Worm (Caenorhabditis elegans): ENCODE data around the gene F10G7.5.

F10G7.5 gene

ce11 chrII:4665359-4665758, 27.9 kb upstream of the F10G7.5 start, which contains the start of gene T05A7.11:
T05A7.11 (minus strand) TSS chrII:4665459.
- TF ChIP-seq pqm-1 (tag; optimal IDR thresholded peaks at IDR 0.05) (no peak), hlh-13 (GFP tag; optimal IDR thresholded peaks at IDR 0.05) (no peak), syd-9 (tag; optimal IDR thresholded peaks at IDR 0.05) (no peak), K09A11.1 (tag; optimal IDR thresholded peaks at IDR 0.05; ENCODE audit: insufficient read depth) (no peak), ceh-14 (tag; optimal IDR thresholded peaks at IDR 0.05) (no peak), nfya-1 (tag; optimal IDR thresholded peaks at IDR 0.05) (no peak), K02D7.2 (tag; optimal IDR thresholded peaks at IDR 0.05) (no peak), F13H6.1 (tag; optimal IDR thresholded peaks at IDR 0.05) (no peak), sdc-2 (tag; optimal IDR thresholded peaks at IDR 0.05) (no peak), sox-4 (tag; optimal IDR thresholded peaks at IDR 0.05) (no peak), nhr-11 (tag; optimal IDR thresholded peaks at IDR 0.05) (no peak), fkh-10 (GFP tag; optimal IDR thresholded peaks at IDR 0.05) (no peak), ceh-34 (tag; optimal IDR thresholded peaks at IDR 0.05) (no peak), gmeb-2 (tag; optimal IDR thresholded peaks at IDR 0.05) (no peak), ama-1 (optimal IDR thresholded peaks at IDR 0.05) (no peak)

ce11 chrII:4667572-4667971, 25.6 kb upstream of the F10G7.5 start, which contains the start of gene fut-5:
fut-5 (minus strand) TSS chrII:4667672.
- TF ChIP-seq lin-11 (tag; optimal IDR thresholded peaks at IDR 0.05) (no peak), hlh-30 (tag; optimal IDR thresholded peaks at IDR 0.05; ENCODE audit: insufficient read depth) (no peak), ama-1 (optimal IDR thresholded peaks at IDR 0.05) (no peak), ref-2 (tag; optimal IDR thresholded peaks at IDR 0.05) (no peak), npax-4 (tag; optimal IDR thresholded peaks at IDR 0.05) (no peak), elt-4 (tag; optimal IDR thresholded peaks at IDR 0.05) (no peak), nfya-1 (tag; optimal IDR thresholded peaks at IDR 0.05) (no peak), sox-2 (GFP tag; IDR thresholded peaks at IDR 0.05) (no peak), unc-3 (GFP tag; conservative IDR thresholded peaks at IDR 0.05) (no peak), unc-3 (tag; optimal IDR thresholded peaks at IDR 0.05) (no peak), ahr-1 (tag; optimal IDR thresholded peaks at IDR 0.05) (no peak), ceh-34 (tag; optimal IDR thresholded peaks at IDR 0.05) (no peak)

ce11 chrII:4671692-4672091, 21.5 kb upstream of the F10G7.5 start, which contains the start of gene T05A7.6:
T05A7.6 (minus strand) TSS chrII:4671792.
- TF ChIP-seq C38D4.7 (GFP tag; optimal IDR thresholded peaks at IDR 0.05) (no peak), lin-11 (tag; optimal IDR thresholded peaks at IDR 0.05) (no peak), K09A11.1 (tag; optimal IDR thresholded peaks at IDR 0.05; ENCODE audit: insufficient read depth) (no peak), tbx-2 (tag; optimal IDR thresholded peaks at IDR 0.05) (no peak), sox-4 (tag; optimal IDR thresholded peaks at IDR 0.05) (no peak), ceh-14 (tag; optimal IDR thresholded peaks at IDR 0.05) (no peak), ceh-18 (tag; optimal IDR thresholded peaks at IDR 0.05) (no peak), ceh-19 (GFP tag; optimal IDR thresholded peaks at IDR 0.05) (no peak), nhr-232 (tag; optimal IDR thresholded peaks at IDR 0.05) (no peak), hlh-30 (tag; optimal IDR thresholded peaks at IDR 0.05; ENCODE audit: insufficient read depth) (no peak), K02D7.2 (tag; optimal IDR thresholded peaks at IDR 0.05) (no peak), ahr-1 (tag; optimal IDR thresholded peaks at IDR 0.05) (no peak), pax-1 (tag; optimal IDR thresholded peaks at IDR 0.05) (no peak), unc-3 (GFP tag; conservative IDR thresholded peaks at IDR 0.05) (no peak), unc-3 (tag; optimal IDR thresholded peaks at IDR 0.05) (no peak), rnt-1 (tag; optimal IDR thresholded peaks at IDR 0.05) (no peak), ceh-2 (tag; optimal IDR thresholded peaks at IDR 0.05) (no peak), sdc-2 (tag; optimal IDR thresholded peaks at IDR 0.05) (no peak)

- TF ChIP-seq elt-2 (tag; optimal IDR thresholded peaks at IDR 0.05) (peak; percentile 43), ref-2 (tag; optimal IDR thresholded peaks at IDR 0.05) (peak; percentile 57), elt-4 (tag; optimal IDR thresholded peaks at IDR 0.05) (no peak), hlh-30 (tag; optimal IDR thresholded peaks at IDR 0.05; ENCODE audit: insufficient read depth) (peak; percentile 54), ets-4 (tag; optimal IDR thresholded peaks at IDR 0.05) (no peak), pros-1 (tag; optimal IDR thresholded peaks at IDR 0.05) (no peak), unc-86 (tag; optimal IDR thresholded peaks at IDR 0.05) (no peak), pax-1 (tag; optimal IDR thresholded peaks at IDR 0.05) (no peak), ceh-31 (tag; optimal IDR thresholded peaks at IDR 0.05) (peak; percentile 63), nhr-232 (tag; optimal IDR thresholded peaks at IDR 0.05) (no peak), F13H6.1 (tag; optimal IDR thresholded peaks at IDR 0.05) (no peak), Y22D7AL.16 (tag; optimal IDR thresholded peaks at IDR 0.05) (no peak), sox-2 (GFP tag; IDR thresholded peaks at IDR 0.05) (peak; percentile 33; the same call in 1 of the 2 replicates), ceh-14 (tag; optimal IDR thresholded peaks at IDR 0.05) (peak; percentile 63), hlh-15 (tag; optimal IDR thresholded peaks at IDR 0.05) (no peak), hlh-8 (tag; optimal IDR thresholded peaks at IDR 0.05) (peak; percentile 52), syd-9 (tag; optimal IDR thresholded peaks at IDR 0.05) (peak; percentile 37), nfya-1 (tag; optimal IDR thresholded peaks at IDR 0.05) (peak; percentile 64), npax-4 (tag; optimal IDR thresholded peaks at IDR 0.05) (no peak), ceh-48 (tag; optimal IDR thresholded peaks at IDR 0.05) (peak; percentile 39), unc-42 (tag; optimal IDR thresholded peaks at IDR 0.05) (peak; percentile 93), tbx-2 (tag; optimal IDR thresholded peaks at IDR 0.05) (peak; percentile 71), lim-6 (tag; optimal IDR thresholded peaks at IDR 0.05) (peak; percentile 31), ceh-24 (tag; optimal IDR thresholded peaks at IDR 0.05) (no peak), ceh-18 (tag; optimal IDR thresholded peaks at IDR 0.05) (peak; percentile 17)
Measured at ce11 chrII:4672584-4673110, 20.6 kb upstream of the F10G7.5 start, which contains the start of the genes clec-140 and hmg-11. clec-140 (plus strand) TSS chrII:4673060. hmg-11 (plus strand) TSS chrII:4673085.
